Fruit fly (Drosophila melanogaster): ENCODE data around the gene CG5114.

dm6 chr3L:14949943-14950342, 32.7 kb upstream of the CG5114 start:
- no peak for TF ChIP-seq CG11723 (GFP tag; optimal IDR thresholded peaks at IDR 0.05)
- TF ChIP-seq gem (tag; optimal IDR thresholded peaks at IDR 0.05) = no peak
- TF ChIP-seq cad (GFP tag; optimal IDR thresholded peaks at IDR 0.05) = no peak
- TF ChIP-seq Hey (tag; optimal IDR thresholded peaks at IDR 0.05) = no peak
- no peak for TF ChIP-seq CG17385 (GFP tag; optimal IDR thresholded peaks at IDR 0.05)
- TF ChIP-seq Jarid2 (GFP tag; optimal IDR thresholded peaks at IDR 0.05) = no peak
- no peak for TF ChIP-seq cg (GFP tag; optimal IDR thresholded peaks at IDR 0.05)

Data from whole organism, embryonic.